Worm (Caenorhabditis elegans) whole organism, midembryonic: ENCODE data around the gene srbc-33.

Experiments
- T22C8.4 ChIP-seq: fragments of 200-800 bp; sonication (Bioruptor generic); IDR thresholded peaks from 2 replicates; pipeline ENCODE4 v1.3.6; 2022; ENCODE audit warnings: missing genetic modification characterization, missing compliant biosample characterization
- cog-1 ChIP-seq: sonication (generic microtip); optimal IDR thresholded peaks from 2 replicates; lab custom pipeline; 2016; ENCODE audit warnings: missing genetic modification characterization, missing compliant biosample characterization
- flt-1 ChIP-seq: fragments of 200-800 bp; sonication (Bioruptor generic); IDR thresholded peaks from 2 replicates; pipeline ENCODE4 v1.3.6; 2022; ENCODE audit warnings: missing genetic modification characterization, missing compliant biosample characterization
- klf-2 ChIP-seq: fragments of 200-800 bp; sonication (Bioruptor generic); conservative IDR thresholded peaks from 2 replicates; pipeline ENCODE4 v1.3.6; 2022; ENCODE audit warnings: missing genetic modification reagents, missing genetic modification characterization, missing compliant biosample characterization
- ztf-29 ChIP-seq: fragments of 200-800 bp; sonication (Bioruptor generic); IDR thresholded peaks from 2 replicates; pipeline ENCODE4 v1.3.6; 2022; ENCODE audit warnings: missing genetic modification reagents, missing genetic modification characterization, missing compliant biosample characterization

ce11 chrV:3463514-3463913 lies 21.1 kb downstream of the srbc-33 start, which contains the start of gene slc-28.1:
- TF ChIP-seq cog-1 (tag; lab: Kevin White, UChicago) = no peak
- no peak for TF ChIP-seq ztf-29 (GFP tag; lab: Robert Waterston, UW)
- no peak for TF ChIP-seq flt-1
- no peak for TF ChIP-seq T22C8.4 (GFP tag; lab: Robert Waterston, UW)
- no peak for TF ChIP-seq klf-2
